Fruit fly (Drosophila melanogaster) Kc167 (cell line): ENCODE measurements around the gene CG10376.

Source experiments
- Myc ChIP-seq: fragments of >200 bp; optimal IDR thresholded peaks from 2 replicates; lab custom pipeline; 2017; ENCODE audit warnings: missing external identifiers
- Sin3A ChIP-seq: fragments of >200 bp; optimal IDR thresholded peaks from 2 replicates; lab custom pipeline; 2018; ENCODE audit warnings: missing external identifiers
- h ChIP-seq: fragments of >200 bp; optimal IDR thresholded peaks from 3 replicates; lab custom pipeline; 2018; ENCODE audit warnings: missing external identifiers
- psq ChIP-seq: fragments of >200 bp; optimal IDR thresholded peaks from 2 replicates; lab custom pipeline; 2017; ENCODE audit warnings: missing external identifiers
- ttk ChIP-seq: sonication (Bioruptor generic); optimal IDR thresholded peaks from 2 replicates; lab custom pipeline; 2017; ENCODE audit warnings: missing external identifiers

DNA sequence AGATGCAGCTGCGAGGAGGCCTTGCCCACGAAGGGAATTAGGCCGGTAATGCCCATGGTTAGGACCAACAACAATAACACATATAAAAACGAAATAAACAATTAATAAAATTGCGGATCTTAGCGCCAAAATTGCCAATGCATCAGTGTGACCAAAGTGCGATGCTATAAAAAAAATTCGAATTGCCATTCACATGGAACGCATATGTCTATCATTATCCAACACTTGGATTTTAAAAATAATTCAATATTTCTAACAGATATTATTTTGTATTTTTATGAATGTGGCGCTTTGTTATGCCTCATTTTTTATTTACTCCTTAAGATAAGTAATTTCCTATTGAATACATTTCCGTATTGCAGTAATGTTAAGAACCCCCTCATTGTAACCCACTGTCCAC lies 21.0 kb downstream of the CG10376 start, which contains the start of gene tos:
- TF ChIP-seq psq (lab: Kevin White, UChicago) (no peak), Sin3A (lab: Kevin White, UChicago) (no peak), ttk (no peak), h (lab: Kevin White, UChicago) (no peak), Myc (no peak)
